Worm (Caenorhabditis elegans): Measurements from ENCODE around the gene C44C10.15.
A peak's percentile ranks its signal among the peaks of the same experiment; 100 is the strongest.

Gene C44C10.15

DNA sequence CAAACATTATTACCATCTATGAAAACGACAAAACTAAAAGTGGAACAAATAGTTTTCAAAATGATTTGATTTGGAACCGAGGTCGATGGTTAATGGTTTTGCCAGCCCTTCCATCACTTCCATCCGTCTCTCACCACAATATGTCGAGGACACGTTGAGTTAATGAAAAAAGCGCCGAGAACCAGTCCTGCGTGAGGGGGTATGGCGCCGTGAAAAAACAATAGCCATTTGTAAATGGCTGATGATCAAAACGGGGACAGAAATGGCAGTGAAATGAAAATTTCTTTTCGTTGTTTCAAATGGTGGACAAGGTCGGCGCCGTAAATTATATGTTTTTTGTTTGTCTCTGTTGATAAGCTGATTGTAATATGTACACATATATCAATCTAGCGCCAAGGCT is 19.9 kb upstream of the C44C10.15 start (continued):
- TF ChIP-seq Y105C5A.15 (GFP tag; IDR thresholded peaks at IDR 0.05) (no peak), skn-1 (tag; optimal IDR thresholded peaks at IDR 0.05) (no peak), pqm-1 (tag; optimal IDR thresholded peaks at IDR 0.05) (no peak), aha-1 (tag) (no peak), nhr-10 (tag; optimal IDR thresholded peaks at IDR 0.05) (no peak), daf-19 (GFP tag; conservative IDR thresholded peaks at IDR 0.05) (no peak), mes-2 (tag; optimal IDR thresholded peaks at IDR 0.05; ENCODE audit: poor library complexity, severe bottlenecking) (no peak), php-3 (GFP tag; IDR thresholded peaks at IDR 0.05) (no peak), dmd-9 (GFP tag; IDR thresholded peaks at IDR 0.05) (no peak), jun-1 (tag; optimal IDR thresholded peaks at IDR 0.05) (no peak), F44E2.7 (GFP tag; IDR thresholded peaks at IDR 0.05) (no peak), daf-12 (tag; optimal IDR thresholded peaks at IDR 0.05) (no peak), ces-1 (GFP tag; optimal IDR thresholded peaks at IDR 0.05) (no peak), arid-1 (GFP tag; conservative IDR thresholded peaks at IDR 0.05) (no peak), zag-1 (tag; optimal IDR thresholded peaks at IDR 0.05) (no peak), zfp-2 (tag; optimal IDR thresholded peaks at IDR 0.05) (no peak), tra-1 (GFP tag; IDR thresholded peaks at IDR 0.05) (0 out of 2 replicates have a peak, but pooled peaks have one; percentile 27), lin-39 (tag; optimal IDR thresholded peaks at IDR 0.05) (no peak), duxl-1 (tag; optimal IDR thresholded peaks at IDR 0.05; ENCODE audit: poor library complexity) (no peak), tag-97 (GFP tag; IDR thresholded peaks at IDR 0.05) (no peak)

DNA sequence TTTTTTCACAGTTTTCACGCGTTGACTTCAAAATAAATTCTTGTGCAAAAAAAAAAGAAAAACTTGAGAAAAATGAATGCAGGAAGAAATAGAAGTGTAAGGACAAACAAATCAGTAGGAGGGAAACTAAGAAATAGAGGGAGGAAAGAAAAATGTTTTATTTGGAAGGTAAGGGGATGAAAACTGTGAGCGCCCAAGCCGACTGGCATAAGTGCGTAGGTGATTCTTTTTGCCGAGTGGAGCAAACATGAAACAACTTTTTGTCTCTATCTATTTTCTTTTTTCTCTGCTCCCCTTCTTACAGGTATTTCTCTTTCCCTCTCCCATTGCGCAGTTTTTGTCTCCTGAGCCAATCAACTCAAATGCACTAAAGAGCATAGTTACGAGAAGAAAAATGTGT is 18.6 kb upstream of the C44C10.15 start:
- TF ChIP-seq ceh-62 (tag; optimal IDR thresholded peaks at IDR 0.05): no peak
- TF ChIP-seq lin-15B (tag; optimal IDR thresholded peaks at IDR 0.05): no peak
- no peak for TF ChIP-seq D1046.2 (GFP tag; IDR thresholded peaks at IDR 0.05)
- no peak for TF ChIP-seq F26F4.8 (GFP tag; conservative IDR thresholded peaks at IDR 0.05)
- no peak for TF ChIP-seq saeg-2 (GFP tag; IDR thresholded peaks at IDR 0.05)
- TF ChIP-seq aha-1 (tag): no peak
- TF ChIP-seq fos-1 (tag; optimal IDR thresholded peaks at IDR 0.05): no peak
- TF ChIP-seq zag-1 (tag; optimal IDR thresholded peaks at IDR 0.05): no peak
- TF ChIP-seq lin-1 (GFP tag; IDR thresholded peaks at IDR 0.05): no peak
- TF ChIP-seq ceh-28 (tag; optimal IDR thresholded peaks at IDR 0.05): no peak
- TF ChIP-seq lin-29 (GFP tag; IDR thresholded peaks at IDR 0.05): no peak
- TF ChIP-seq ceh-32 (tag; optimal IDR thresholded peaks at IDR 0.05; ENCODE audit: poor library complexity): no peak
- TF ChIP-seq egl-43 (GFP tag; IDR thresholded peaks at IDR 0.05): no peak
- no peak for TF ChIP-seq tag-97 (GFP tag; IDR thresholded peaks at IDR 0.05)
- TF ChIP-seq madf-9 (GFP tag; conservative IDR thresholded peaks at IDR 0.05): no peak
- no peak for TF ChIP-seq mep-1 (tag; optimal IDR thresholded peaks at IDR 0.05)
- no peak for TF ChIP-seq ceh-82 (tag; optimal IDR thresholded peaks at IDR 0.05)
- TF ChIP-seq nhr-102 (tag; optimal IDR thresholded peaks at IDR 0.05): no peak

DNA sequence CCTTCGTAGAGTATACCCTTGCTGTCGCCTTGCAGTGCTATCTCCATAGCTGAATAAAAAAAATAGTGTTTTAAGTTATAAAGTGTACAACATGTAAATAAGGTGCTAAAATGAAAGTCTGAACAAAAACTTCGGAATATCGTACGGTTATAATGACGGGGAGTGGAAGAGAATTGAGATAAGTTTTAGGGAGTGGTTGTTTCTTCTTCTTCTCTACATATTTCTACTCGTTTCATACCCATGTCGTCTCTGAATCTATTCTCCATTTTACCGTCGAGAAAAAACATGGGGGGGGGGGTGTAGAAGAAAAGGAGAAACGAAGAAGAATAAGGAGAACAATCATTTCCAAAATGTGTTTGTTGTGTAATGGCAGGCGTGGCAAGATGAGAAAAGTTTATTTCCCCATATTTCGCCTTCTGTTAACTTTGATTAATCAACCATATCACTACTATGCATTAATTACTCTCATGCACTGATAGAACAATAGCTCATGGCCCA is 16.3 kb upstream of the C44C10.15 start, which contains the start of gene C44C10.9:
Gene C44C10.9, minus strand, starts transcription at position 51 of the 498 bp plus-strand sequence.
- peak; percentile 5 for TF ChIP-seq mxl-3 (GFP tag; optimal IDR thresholded peaks at IDR 0.05)
- no peak for TF ChIP-seq attf-4 (tag; optimal IDR thresholded peaks at IDR 0.05)
- TF ChIP-seq dve-1 (tag; optimal IDR thresholded peaks at IDR 0.05; ENCODE audit: insufficient read depth): peak; percentile 28
- no peak for TF ChIP-seq aha-1 (tag)

Data from whole organism, L4 larva.